Worm (Caenorhabditis elegans) whole organism, L2 larva: ENCODE data around the gene acox-1.5.

Source experiments
- mdl-1 ChIP-seq, 2 experiments: fragments of 150-350 bp in 1 of 2; sonication (generic microtip) in 1 of 2; optimal IDR thresholded peaks; 2 replicates each; lab custom pipeline; 2017; ENCODE audit warnings: missing biosample characterization in 2 of 2, missing genetic modification characterization in 2 of 2
- nhr-129 ChIP-seq: fragments of 150-350 bp; optimal IDR thresholded peaks from 2 replicates; lab custom pipeline; 2014; ENCODE audit warnings: missing biosample characterization, missing genetic modification characterization
- nhr-237 ChIP-seq: fragments of 150-350 bp; optimal IDR thresholded peaks from 2 replicates; lab custom pipeline; 2014; ENCODE audit warnings: missing biosample characterization, missing genetic modification characterization
- snpc-4 ChIP-seq: fragments of 150-350 bp; optimal IDR thresholded peaks from 2 replicates; lab custom pipeline; 2014; ENCODE audit warnings: missing biosample characterization, missing genetic modification characterization

- no peak for TF ChIP-seq nhr-237 (tag; lab: Kevin White, UChicago)
- TF ChIP-seq snpc-4 (tag; lab: Kevin White, UChicago): no peak
- TF ChIP-seq nhr-129 (tag; lab: Kevin White, UChicago): peak; percentile 42
- no peak for TF ChIP-seq mdl-1 (tag; optimal IDR thresholded peaks at IDR 0.05; lab: Kevin White, UChicago)
Measured at ce11 chrIII:9616426-9616825, 24.4 kb upstream of the acox-1.5 start, which contains the start of gene hcp-3.
